Fruit fly (Drosophila melanogaster) S2 (cell line): ENCODE results near the gene Fuca.

Source experiments
- CG8478 ChIP-seq: fragments of >200 bp; optimal IDR thresholded peaks from 2 replicates; lab custom pipeline; 2018
- CTCF ChIP-seq, 2 experiments: fragments of >200 bp; optimal IDR thresholded peaks; 2 replicates each; lab custom pipeline; 2018

DNA sequence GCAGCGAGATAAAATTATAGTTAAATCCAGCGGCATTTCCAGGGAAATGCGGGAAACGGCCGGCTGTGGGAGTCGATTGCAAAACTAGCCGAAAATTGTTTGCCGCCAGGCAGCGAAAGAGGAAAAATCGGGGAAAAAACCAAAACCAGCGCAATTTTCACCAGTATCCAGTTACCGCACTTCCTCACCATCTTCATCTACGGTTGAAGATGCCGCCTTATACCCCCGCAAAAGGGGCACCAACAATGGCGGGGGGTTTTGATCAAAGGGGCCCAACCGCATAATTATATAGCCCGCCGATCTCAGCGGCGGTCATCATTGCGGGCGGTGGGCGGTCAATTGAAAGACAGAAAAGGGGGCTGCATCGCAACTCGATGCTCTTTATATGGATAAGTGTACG is 25.5 kb upstream of the Fuca start:
- TF ChIP-seq CTCF (optimal IDR thresholded peaks at IDR 0.05; lab: Kevin White, UChicago) (no peak), CG8478 (lab: Kevin White, UChicago) (no peak)
